Fruit fly (Drosophila melanogaster): ENCODE data around the gene Abp1.

The Abp1 gene

DNA sequence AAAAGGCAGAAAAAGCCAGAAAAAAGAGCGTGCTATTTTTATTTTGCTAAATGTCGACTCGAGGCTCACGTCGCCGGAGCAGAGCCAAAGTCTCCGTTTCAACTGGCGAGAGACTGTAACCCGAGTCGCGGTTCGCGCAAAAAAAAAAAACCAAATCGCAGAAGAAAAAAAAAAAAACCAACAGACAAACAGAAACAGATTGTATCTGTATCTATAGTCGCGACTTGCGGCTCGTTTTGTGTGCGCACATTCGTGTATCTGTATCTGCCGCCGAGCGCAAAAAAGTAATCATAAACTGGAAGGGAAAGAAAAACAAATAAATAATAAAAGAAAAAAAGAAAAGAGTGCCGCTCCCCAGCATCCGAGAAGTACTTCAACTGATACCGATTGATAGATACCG is 9.0 kb upstream of the Abp1 start (continued):
- TF ChIP-seq CG10631 (GFP tag; optimal IDR thresholded peaks at IDR 0.05) (peak; percentile 57), CG11762 (GFP tag; optimal IDR thresholded peaks at IDR 0.05; ENCODE audit: insufficient read depth) (peak; percentile 73), CG6854 (GFP tag; optimal IDR thresholded peaks at IDR 0.05) (no peak), CG11902 (GFP tag; optimal IDR thresholded peaks at IDR 0.05) (no peak), Hr39 (GFP tag; optimal IDR thresholded peaks at IDR 0.05) (no peak), CG6808 (GFP tag; optimal IDR thresholded peaks at IDR 0.05) (peak; percentile 94), Gug (GFP tag; IDR thresholded peaks at IDR 0.05) (peak; percentile 60), CG11294 (GFP tag; IDR thresholded peaks at IDR 0.05) (peak; percentile 30; the same call in 1 of the 2 replicates), Hr38 (GFP tag; optimal IDR thresholded peaks at IDR 0.05) (peak; percentile 56), fd85E (GFP tag; optimal IDR thresholded peaks at IDR 0.05) (no peak), CG6276 (GFP tag; optimal IDR thresholded peaks at IDR 0.05) (peak; percentile 84), CG3032 (tag; optimal IDR thresholded peaks at IDR 0.05) (peak; percentile 74), CG7368 (GFP tag; optimal IDR thresholded peaks at IDR 0.05) (peak; percentile 66), acj6 (GFP tag; optimal IDR thresholded peaks at IDR 0.05) (peak; percentile 54), dac (GFP tag; optimal IDR thresholded peaks at IDR 0.05) (peak; percentile 37), Lpt (GFP tag; optimal IDR thresholded peaks at IDR 0.05) (peak; percentile 90), CG15336 (GFP tag; IDR thresholded peaks at IDR 0.05) (peak; percentile 88), dsx (GFP tag; optimal IDR thresholded peaks at IDR 0.05; ENCODE audit: poor library complexity, severe bottlenecking) (peak; percentile 71), eg (GFP tag; IDR thresholded peaks at IDR 0.05) (peak; percentile 96), Eip93F (GFP tag; optimal IDR thresholded peaks at IDR 0.05) (no peak), CG8632 (GFP tag; optimal IDR thresholded peaks at IDR 0.05) (peak; percentile 69), CG16779 (tag; optimal IDR thresholded peaks at IDR 0.05) (peak; percentile 95), Sox14 (GFP tag; optimal IDR thresholded peaks at IDR 0.05) (peak; percentile 65), Ets96B (tag; optimal IDR thresholded peaks at IDR 0.05) (peak; percentile 73), lz (GFP tag; optimal IDR thresholded peaks at IDR 0.05) (no peak), svp (GFP tag) (peak; percentile 88), pdm3 (GFP tag; optimal IDR thresholded peaks at IDR 0.05) (peak; percentile 73), fkh (GFP tag; optimal IDR thresholded peaks at IDR 0.05) (no peak), CG4318 (GFP tag; optimal IDR thresholded peaks at IDR 0.05) (no peak), Blimp-1 (GFP tag; optimal IDR thresholded peaks at IDR 0.05) (no peak)

dm6 chr3L:13494363-13495015 is 8.4 kb upstream of the Abp1 start:
- TF ChIP-seq CG6808 (GFP tag; optimal IDR thresholded peaks at IDR 0.05): peak; percentile 79
- no peak for TF ChIP-seq lz (GFP tag; optimal IDR thresholded peaks at IDR 0.05)
- TF ChIP-seq eg (GFP tag; IDR thresholded peaks at IDR 0.05): peak; percentile 68
- no peak for TF ChIP-seq Sox15 (GFP tag; optimal IDR thresholded peaks at IDR 0.05)
- TF ChIP-seq Ets96B (tag; optimal IDR thresholded peaks at IDR 0.05): peak; percentile 32
- TF ChIP-seq dsx (GFP tag; optimal IDR thresholded peaks at IDR 0.05; ENCODE audit: poor library complexity, severe bottlenecking): peak; percentile 40
- peak; percentile 10 for TF ChIP-seq fd59A (GFP tag; optimal IDR thresholded peaks at IDR 0.05)
- peak; percentile 48 for TF ChIP-seq CG1621 (tag; optimal IDR thresholded peaks at IDR 0.05)
- TF ChIP-seq fkh (GFP tag; optimal IDR thresholded peaks at IDR 0.05): no peak
- TF ChIP-seq Sox14 (GFP tag; optimal IDR thresholded peaks at IDR 0.05): peak; percentile 35
- peak; percentile 75 for TF ChIP-seq vri (GFP tag; optimal IDR thresholded peaks at IDR 0.05)
- TF ChIP-seq CG4318 (GFP tag; optimal IDR thresholded peaks at IDR 0.05): no peak
- peak; percentile 72 for TF ChIP-seq Sox102F (GFP tag; optimal IDR thresholded peaks at IDR 0.05)
- TF ChIP-seq topi (GFP tag; optimal IDR thresholded peaks at IDR 0.05): peak; percentile 31
- TF ChIP-seq CG8319 (GFP tag; optimal IDR thresholded peaks at IDR 0.05): no peak
- no peak for TF ChIP-seq CG11294 (GFP tag; IDR thresholded peaks at IDR 0.05)
- TF ChIP-seq CG6276 (GFP tag; optimal IDR thresholded peaks at IDR 0.05): no peak
- TF ChIP-seq spab (GFP tag; optimal IDR thresholded peaks at IDR 0.05): peak; percentile 72
- TF ChIP-seq Blimp-1 (GFP tag; optimal IDR thresholded peaks at IDR 0.05): peak; percentile 32
- peak; percentile 85 for TF ChIP-seq svp (GFP tag)
- peak; percentile 72 for TF ChIP-seq net (GFP tag; optimal IDR thresholded peaks at IDR 0.05)
- TF ChIP-seq CG7368 (GFP tag; optimal IDR thresholded peaks at IDR 0.05): peak; percentile 57
- TF ChIP-seq CG10669 (GFP tag; optimal IDR thresholded peaks at IDR 0.05): peak; percentile 46
- peak; percentile 20 for TF ChIP-seq Met (GFP tag; optimal IDR thresholded peaks at IDR 0.05)
- TF ChIP-seq cyc (GFP tag; optimal IDR thresholded peaks at IDR 0.05): no peak
- TF ChIP-seq Hr38 (GFP tag; optimal IDR thresholded peaks at IDR 0.05): no peak
- peak; percentile 51 for TF ChIP-seq CG11762 (GFP tag; optimal IDR thresholded peaks at IDR 0.05; ENCODE audit: insufficient read depth)
- TF ChIP-seq CG6163 (GFP tag; IDR thresholded peaks at IDR 0.05): peak; percentile 93
- TF ChIP-seq CG9139 (GFP tag; optimal IDR thresholded peaks at IDR 0.05): peak; percentile 88
- TF ChIP-seq CG16779 (tag; optimal IDR thresholded peaks at IDR 0.05): peak; percentile 5
- peak; percentile 14 for TF ChIP-seq Eip75B (GFP tag; optimal IDR thresholded peaks at IDR 0.05)
- peak; percentile 56 for TF ChIP-seq esn (GFP tag; optimal IDR thresholded peaks at IDR 0.05)
- no peak for TF ChIP-seq CG32006 (GFP tag; optimal IDR thresholded peaks at IDR 0.05)
- peak; percentile 49 for TF ChIP-seq fd85E (GFP tag; optimal IDR thresholded peaks at IDR 0.05)
